Fruit fly (Drosophila melanogaster) whole organism, embryonic: ENCODE results near the gene CG32032.

Experiments
- CG10431 ChIP-seq: fragments of 200-800 bp; sonication (Bioruptor generic); optimal IDR thresholded peaks from 3 replicates; lab custom pipeline; 2018; ENCODE audit warnings: missing biosample characterization, mild to moderate bottlenecking, missing genetic modification characterization
- CG11696 ChIP-seq: fragments of 200-800 bp; sonication (Bioruptor generic); IDR thresholded peaks from 2 replicates; pipeline ENCODE4 v1.3.6; 2022; ENCODE audit warnings: missing biosample characterization, missing genetic modification characterization
- CG12219 ChIP-seq: fragments of 200-800 bp; sonication (Bioruptor generic); optimal IDR thresholded peaks from 3 replicates; lab custom pipeline; 2018; ENCODE audit warnings: missing biosample characterization, mild to moderate bottlenecking, missing genetic modification characterization
- CG12659 ChIP-seq: fragments of 200-800 bp; sonication (Bioruptor generic); optimal IDR thresholded peaks from 3 replicates; lab custom pipeline; 2017; ENCODE audit warnings: mild to moderate bottlenecking, missing biosample characterization, missing genetic modification reagents, missing genetic modification characterization
- CG14050 ChIP-seq: fragments of 200-800 bp; sonication (Bioruptor generic); IDR thresholded peaks from 3 replicates; pipeline ENCODE4 v1.3.6; 2022; ENCODE audit warnings: missing biosample characterization, missing genetic modification characterization
- CG14860 ChIP-seq: fragments of 200-800 bp; sonication (Bioruptor generic); IDR thresholded peaks from 3 replicates; pipeline ENCODE4 v1.3.6; 2022; ENCODE audit warnings: missing biosample characterization, missing genetic modification characterization; ENCODE audit not compliant: partially characterized antibody
- CG1529 ChIP-seq: fragments of 200-800 bp; sonication (Bioruptor generic); optimal IDR thresholded peaks from 3 replicates; lab custom pipeline; 2018; ENCODE audit warnings: missing biosample characterization, missing genetic modification characterization
- CG15601 ChIP-seq: fragments of 200-800 bp; sonication (Bioruptor generic); optimal IDR thresholded peaks from 3 replicates; lab custom pipeline; 2019; ENCODE audit warnings: missing biosample characterization, mild to moderate bottlenecking, missing genetic modification characterization, moderate library complexity
- CG15696 ChIP-seq: fragments of 200-800 bp; sonication (Bioruptor generic); optimal IDR thresholded peaks from 2 replicates; lab custom pipeline; 2019; ENCODE audit warnings: missing biosample characterization, mild to moderate bottlenecking, missing genetic modification characterization, moderate library complexity
- CG17186 ChIP-seq: fragments of 200-800 bp; sonication (Bioruptor generic); optimal IDR thresholded peaks from 3 replicates; lab custom pipeline; 2017; ENCODE audit warnings: missing biosample characterization, missing genetic modification reagents, missing genetic modification characterization
- CG18599 ChIP-seq: fragments of 200-800 bp; sonication (Bioruptor generic); optimal IDR thresholded peaks from 3 replicates; lab custom pipeline; 2017; ENCODE audit warnings: missing biosample characterization, missing genetic modification characterization, mild to moderate bottlenecking, moderate library complexity, missing genetic modification reagents
- CG2129 ChIP-seq: fragments of 200-800 bp; sonication (Bioruptor generic); IDR thresholded peaks from 2 replicates; pipeline ENCODE4 v1.3.6; 2022; ENCODE audit warnings: missing biosample characterization, missing genetic modification characterization; ENCODE audit not compliant: partially characterized antibody
- CG31224 ChIP-seq: fragments of 200-800 bp; sonication (Bioruptor generic); IDR thresholded peaks from 2 replicates; pipeline ENCODE4 v1.3.6; 2022; ENCODE audit warnings: missing biosample characterization, missing genetic modification characterization
- CG31388 ChIP-seq: fragments of 200-800 bp; sonication (Bioruptor generic); optimal IDR thresholded peaks from 2 replicates; lab custom pipeline; 2016; ENCODE audit warnings: missing biosample characterization, missing genetic modification characterization
- CG4707 ChIP-seq: fragments of 200-800 bp; sonication (Bioruptor generic); optimal IDR thresholded peaks from 2 replicates; lab custom pipeline; 2018; ENCODE audit warnings: missing biosample characterization, mild to moderate bottlenecking, missing genetic modification characterization, moderate library complexity
- CG8359 ChIP-seq: fragments of 200-800 bp; sonication (Bioruptor generic); optimal IDR thresholded peaks from 2 replicates; lab custom pipeline; 2017; ENCODE audit warnings: missing biosample characterization, mild to moderate bottlenecking, missing genetic modification characterization, borderline replicate concordance
- CG9609 ChIP-seq: fragments of 200-800 bp; sonication (Bioruptor generic); optimal IDR thresholded peaks from 3 replicates; lab custom pipeline; 2016; ENCODE audit warnings: missing biosample characterization, missing genetic modification characterization
- CoRest ChIP-seq: fragments of 200-800 bp; sonication (Bioruptor generic); optimal IDR thresholded peaks from 3 replicates; lab custom pipeline; 2018; ENCODE audit warnings: missing biosample characterization, mild to moderate bottlenecking, missing genetic modification characterization, moderate library complexity
- Dll ChIP-seq: fragments of 200-800 bp; sonication (Bioruptor generic); IDR thresholded peaks from 4 replicates; pipeline ENCODE4 v1.3.6; 2022; ENCODE audit warnings: missing biosample characterization, missing genetic modification characterization; ENCODE audit not compliant: partially characterized antibody
- ERR ChIP-seq: fragments of 200-800 bp; sonication (Bioruptor generic); optimal IDR thresholded peaks from 2 replicates; lab custom pipeline; 2016; ENCODE audit warnings: missing biosample characterization, missing genetic modification characterization
- Ets97D ChIP-seq: fragments of 200-800 bp; sonication (Bioruptor generic); optimal IDR thresholded peaks from 3 replicates; lab custom pipeline; 2016; ENCODE audit warnings: missing biosample characterization, missing genetic modification characterization
- HLH4C ChIP-seq: fragments of 200-800 bp; sonication (Bioruptor generic); IDR thresholded peaks from 3 replicates; pipeline ENCODE4 v1.3.6; 2022; ENCODE audit warnings: missing biosample characterization, missing genetic modification characterization; ENCODE audit not compliant: partially characterized antibody
- Hey ChIP-seq: fragments of 200-800 bp; sonication (Bioruptor generic); optimal IDR thresholded peaks from 3 replicates; lab custom pipeline; 2018; ENCODE audit warnings: missing biosample characterization, mild to moderate bottlenecking, missing genetic modification characterization
- HmgD ChIP-seq: fragments of 200-800 bp; sonication (Bioruptor generic); optimal IDR thresholded peaks from 3 replicates; lab custom pipeline; 2016; ENCODE audit warnings: missing biosample characterization, missing genetic modification characterization
- Mes4 ChIP-seq: fragments of 200-800 bp; sonication (Bioruptor generic); optimal IDR thresholded peaks from 2 replicates; lab custom pipeline; 2016; ENCODE audit warnings: missing biosample characterization, missing genetic modification characterization
- Nf-YB ChIP-seq: fragments of 200-800 bp; sonication (Bioruptor generic); optimal IDR thresholded peaks from 3 replicates; lab custom pipeline; 2019; ENCODE audit warnings: missing biosample characterization, mild to moderate bottlenecking, missing genetic modification characterization, moderate library complexity
- Oli ChIP-seq: fragments of 200-800 bp; sonication (Bioruptor generic); optimal IDR thresholded peaks from 2 replicates; lab custom pipeline; 2018; ENCODE audit warnings: missing biosample characterization, mild to moderate bottlenecking, missing genetic modification characterization, moderate library complexity
- Ptx1 ChIP-seq: fragments of 200-800 bp; sonication (Bioruptor generic); IDR thresholded peaks from 2 replicates; pipeline ENCODE4 v1.3.6; 2022; ENCODE audit warnings: missing biosample characterization, missing genetic modification characterization
- Ravus ChIP-seq: fragments of 200-800 bp; sonication (Bioruptor generic); IDR thresholded peaks from 2 replicates; pipeline ENCODE4 v1.3.6; 2022; ENCODE audit warnings: missing biosample characterization, missing genetic modification characterization
- Spps ChIP-seq: fragments of 200-800 bp; sonication (Bioruptor generic); optimal IDR thresholded peaks from 2 replicates; lab custom pipeline; 2018; ENCODE audit warnings: missing biosample characterization, mild to moderate bottlenecking, missing genetic modification characterization
- Ssrp ChIP-seq: fragments of 200-800 bp; sonication (Bioruptor generic); optimal IDR thresholded peaks from 2 replicates; lab custom pipeline; 2018; ENCODE audit warnings: missing biosample characterization, mild to moderate bottlenecking, missing genetic modification characterization, moderate library complexity
- Stat92E ChIP-seq, 3 experiments: fragments of >200 bp in 2 of 3; fragments of 200-800 bp in 1 of 3; sonication (Bioruptor generic) in 1 of 3; optimal IDR thresholded peaks; 2 replicates each; lab custom pipeline; 2017 to 2019; ENCODE audit warnings: missing biosample characterization in 3 of 3, missing genetic modification characterization in 3 of 3, mild to moderate bottlenecking in 1 of 3, moderate library complexity in 1 of 3
- Usf ChIP-seq: fragments of 200-800 bp; sonication (Bioruptor generic); optimal IDR thresholded peaks from 2 replicates; lab custom pipeline; 2017; ENCODE audit warnings: missing genotype, missing biosample characterization, missing genetic modification characterization
- ap ChIP-seq: fragments of 200-800 bp; sonication (Bioruptor generic); IDR thresholded peaks from 2 replicates; pipeline ENCODE4 v1.3.6; 2022; ENCODE audit warnings: missing biosample characterization, missing genetic modification characterization
- grau ChIP-seq: fragments of 200-800 bp; optimal IDR thresholded peaks from 3 replicates; lab custom pipeline; 2019; ENCODE audit warnings: missing biosample characterization, mild to moderate bottlenecking, missing genetic modification characterization, moderate library complexity
- gsb ChIP-seq: fragments of 200-800 bp; sonication (Bioruptor generic); IDR thresholded peaks from 2 replicates; pipeline ENCODE4 v1.3.6; 2022; ENCODE audit warnings: missing biosample characterization, missing genetic modification characterization
- inv ChIP-seq: fragments of 200-800 bp; sonication (Bioruptor generic); IDR thresholded peaks from 2 replicates; pipeline ENCODE4 v1.3.6; 2022; ENCODE audit warnings: missing biosample characterization, missing genetic modification characterization; ENCODE audit not compliant: partially characterized antibody
- jigr1 ChIP-seq: fragments of 200-800 bp; sonication (Bioruptor generic); IDR thresholded peaks from 3 replicates; pipeline ENCODE4 v1.3.6; 2022; ENCODE audit warnings: missing biosample characterization, missing genetic modification characterization
- knrl ChIP-seq: fragments of 200-800 bp; sonication (Bioruptor generic); IDR thresholded peaks from 3 replicates; pipeline ENCODE4 v1.3.6; 2022; ENCODE audit warnings: missing biosample characterization, missing genetic modification characterization; ENCODE audit not compliant: partially characterized antibody
- nmo ChIP-seq: fragments of 200-800 bp; sonication (Bioruptor generic); optimal IDR thresholded peaks from 2 replicates; lab custom pipeline; 2018; ENCODE audit warnings: missing biosample characterization, mild to moderate bottlenecking, missing genetic modification characterization, moderate library complexity
- org-1 ChIP-seq: fragments of 200-800 bp; sonication (Bioruptor generic); optimal IDR thresholded peaks from 2 replicates; lab custom pipeline; 2017; ENCODE audit warnings: missing biosample characterization, missing genetic modification characterization
- otp ChIP-seq: fragments of 200-800 bp; sonication (Bioruptor generic); IDR thresholded peaks from 3 replicates; pipeline ENCODE4, ENCODE4 v1.3.6; 2022; ENCODE audit warnings: missing biosample characterization, missing genetic modification characterization
- seq ChIP-seq: fragments of 200-800 bp; sonication (Bioruptor generic); IDR thresholded peaks from 2 replicates; pipeline ENCODE4 v1.3.6; 2022; ENCODE audit warnings: missing biosample characterization, missing genetic modification characterization
- slbo ChIP-seq: fragments of 200-800 bp; sonication (Bioruptor generic); IDR thresholded peaks from 2 replicates; pipeline ENCODE4 v1.3.6; 2022; ENCODE audit warnings: missing biosample characterization, missing genetic modification characterization
- sna ChIP-seq: fragments of 200-800 bp; sonication (Bioruptor generic); IDR thresholded peaks from 2 replicates; pipeline ENCODE4 v1.3.6; 2022; ENCODE audit warnings: missing biosample characterization, missing genetic modification characterization; ENCODE audit not compliant: partially characterized antibody
- sob ChIP-seq: fragments of 200-800 bp; sonication (Bioruptor generic); IDR thresholded peaks from 2 replicates; pipeline ENCODE4 v1.3.6; 2022; ENCODE audit warnings: missing biosample characterization, missing genetic modification characterization
- sqz ChIP-seq: fragments of 200-800 bp; sonication (Bioruptor generic); optimal IDR thresholded peaks from 3 replicates; lab custom pipeline; 2018; ENCODE audit warnings: missing biosample characterization, mild to moderate bottlenecking, missing genetic modification characterization
- sr ChIP-seq: fragments of 200-800 bp; sonication (Bioruptor generic); IDR thresholded peaks from 3 replicates; pipeline ENCODE4 v1.3.6; 2022; ENCODE audit warnings: missing biosample characterization, missing genetic modification characterization

The CG32032 gene

dm6 chr3L:9128700-9129582 lies 36.1 kb downstream of the CG32032 start (continued):
- peak; percentile 61 for TF ChIP-seq Spps (tag; lab: Kevin White, UChicago)
- peak; percentile 84 for TF ChIP-seq Ssrp (tag; lab: Kevin White, UChicago)
- TF ChIP-seq inv = no peak
- TF ChIP-seq Nf-YB (GFP tag; lab: Kevin White, UChicago) = peak; percentile 72
- no peak for TF ChIP-seq sna (GFP tag; lab: Robert Waterston, UW)
- TF ChIP-seq CG15601 (tag; lab: Kevin White, UChicago) = peak; percentile 75
- peak; percentile 34 for TF ChIP-seq CG18599 (GFP tag; lab: Kevin White, UChicago)
- peak; percentile 10 for TF ChIP-seq CG12219 (GFP tag; lab: Kevin White, UChicago)
- TF ChIP-seq seq (GFP tag; lab: Robert Waterston, UW) = no peak; the same call in 1 of the 2 replicates
- TF ChIP-seq CG1529 (GFP tag; lab: Kevin White, UChicago) = peak; percentile 73
- TF ChIP-seq CG31224 = no peak
- TF ChIP-seq otp (GFP tag; lab: Robert Waterston, UW) = no peak
- no peak for TF ChIP-seq ERR (GFP tag; lab: Kevin White, UChicago)
- no peak for TF ChIP-seq CG2129 (GFP tag; lab: Robert Waterston, UW)
- 0 out of 2 replicates have a peak, but pooled peaks have one; percentile 44 for TF ChIP-seq slbo (GFP tag; lab: Robert Waterston, UW)
- no peak; the same call in 1 of the 2 replicates for TF ChIP-seq CG11696 (GFP tag; lab: Robert Waterston, UW)
- TF ChIP-seq sqz (GFP tag; lab: Kevin White, UChicago) = peak; percentile 36
- TF ChIP-seq nmo = peak; percentile 89
- no peak for TF ChIP-seq jigr1 (GFP tag; lab: Robert Waterston, UW)
- peak in 1 of 3 experiments; percentile 26 for TF ChIP-seq Stat92E (GFP tag; optimal IDR thresholded peaks at IDR 0.05; lab: Kevin White, UChicago)
- no peak for TF ChIP-seq sr (GFP tag; lab: Robert Waterston, UW)
- peak; percentile 85 for TF ChIP-seq Oli (tag; lab: Kevin White, UChicago)
- peak; percentile 80 for TF ChIP-seq grau (tag; lab: Kevin White, UChicago)
- no peak for TF ChIP-seq Ravus (GFP tag; lab: Robert Waterston, UW)
- TF ChIP-seq gsb (GFP tag; lab: Robert Waterston, UW) = no peak
- no peak for TF ChIP-seq CG14860 (GFP tag; lab: Robert Waterston, UW)
- 0 out of 2 replicates have a peak, but pooled peaks have one; percentile 19 for TF ChIP-seq ap (GFP tag; lab: Robert Waterston, UW)
- TF ChIP-seq Ptx1 (GFP tag; lab: Robert Waterston, UW) = peak; percentile 41
- peak; percentile 30 for TF ChIP-seq Usf (GFP tag; lab: Kevin White, UChicago)
- peak; percentile 86 for TF ChIP-seq CoRest (tag; lab: Kevin White, UChicago)
- no peak for TF ChIP-seq Ets97D
- no peak for TF ChIP-seq CG4707 (GFP tag; lab: Kevin White, UChicago)
- TF ChIP-seq CG17186 (GFP tag; lab: Kevin White, UChicago) = no peak
- no peak for TF ChIP-seq HLH4C (GFP tag; lab: Robert Waterston, UW)
- no peak for TF ChIP-seq Mes4 (GFP tag; lab: Kevin White, UChicago)
- TF ChIP-seq HmgD (GFP tag; lab: Kevin White, UChicago) = no peak
- no peak for TF ChIP-seq knrl
- TF ChIP-seq CG10431 (GFP tag; lab: Kevin White, UChicago) = peak; percentile 12
- TF ChIP-seq CG8359 (GFP tag; lab: Kevin White, UChicago) = peak; percentile 38
- TF ChIP-seq org-1 (GFP tag; lab: Kevin White, UChicago) = peak; percentile 68
- peak; percentile 47 for TF ChIP-seq CG15696 (tag; lab: Kevin White, UChicago)
- TF ChIP-seq Dll (GFP tag; lab: Robert Waterston, UW) = no peak
- peak; percentile 59 for TF ChIP-seq CG12659 (GFP tag; lab: Kevin White, UChicago)
- TF ChIP-seq Hey = no peak
- no peak for TF ChIP-seq CG9609 (GFP tag; lab: Kevin White, UChicago)
- no peak for TF ChIP-seq sob (GFP tag; lab: Robert Waterston, UW)
- peak; percentile 40 for TF ChIP-seq CG31388
- no peak for TF ChIP-seq CG14050 (GFP tag; lab: Robert Waterston, UW)
